Fruit fly (Drosophila melanogaster): ENCODE measurements around the gene ago.

dm6 chr3L:4215079-4215478 lies 39.0 kb downstream of the ago start, which contains the start of gene Cpr64Ad:
- TF ChIP-seq Crg-1 (GFP tag; optimal IDR thresholded peaks at IDR 0.05) (no peak), Clk (GFP tag; optimal IDR thresholded peaks at IDR 0.05) (no peak), toe (GFP tag; optimal IDR thresholded peaks at IDR 0.05) (no peak), bab1 (GFP tag; optimal IDR thresholded peaks at IDR 0.05) (no peak), ovo (GFP tag; optimal IDR thresholded peaks at IDR 0.05) (no peak), CG11617 (GFP tag; optimal IDR thresholded peaks at IDR 0.05) (no peak), CG14711 (tag; optimal IDR thresholded peaks at IDR 0.05) (no peak), Mnt (GFP tag; optimal IDR thresholded peaks at IDR 0.05) (no peak), CG12768 (GFP tag; optimal IDR thresholded peaks at IDR 0.05) (no peak), CG1620 (GFP tag; optimal IDR thresholded peaks at IDR 0.05) (no peak), CG5204 (GFP tag; optimal IDR thresholded peaks at IDR 0.05) (no peak), CG33017 (tag; optimal IDR thresholded peaks at IDR 0.05) (no peak), Hr96 (GFP tag; optimal IDR thresholded peaks at IDR 0.05) (no peak)
